Worm (Caenorhabditis elegans) whole organism, young adult: ENCODE measurements around the gene W04G3.7.

Experiments used
- B0261.1 ChIP-seq: sonication (generic microtip); optimal IDR thresholded peaks from 2 replicates; lab custom pipeline; 2016; ENCODE audit warnings: mild to moderate bottlenecking, missing genetic modification characterization, moderate library complexity, missing compliant biosample characterization
- B0336.3 ChIP-seq: fragments of 200-800 bp; sonication (Bioruptor generic); IDR thresholded peaks from 2 replicates; pipeline ENCODE4 v1.3.6; 2022; ENCODE audit warnings: missing genetic modification characterization, missing compliant biosample characterization
- F22D6.2 ChIP-seq: sonication (generic microtip); optimal IDR thresholded peaks from 2 replicates; lab custom pipeline; 2016; ENCODE audit warnings: mild to moderate bottlenecking, missing genetic modification characterization, missing compliant biosample characterization
- F57A8.1 ChIP-seq: fragments of 200-800 bp; sonication (Bioruptor generic); optimal IDR thresholded peaks from 2 replicates; lab custom pipeline; 2018; ENCODE audit warnings: mild to moderate bottlenecking, missing genetic modification characterization, moderate library complexity, missing compliant biosample characterization
- Y79H2A.3 ChIP-seq: fragments of 200-800 bp; sonication (Bioruptor generic); conservative IDR thresholded peaks from 2 replicates; pipeline ENCODE4 v1.3.6; 2022; ENCODE audit warnings: missing genetic modification reagents, missing genetic modification characterization, missing compliant biosample characterization
- akir-1 ChIP-seq: fragments of 200-800 bp; sonication (Bioruptor generic); optimal IDR thresholded peaks from 2 replicates; lab custom pipeline; 2018; ENCODE audit warnings: mild to moderate bottlenecking, missing genetic modification characterization, moderate library complexity, missing compliant biosample characterization
- attf-6 ChIP-seq: fragments of 200-800 bp; sonication (Bioruptor generic); IDR thresholded peaks from 2 replicates; pipeline ENCODE4 v1.3.6; 2022; ENCODE audit warnings: missing genetic modification reagents, missing genetic modification characterization, missing compliant biosample characterization
- die-1 ChIP-seq: sonication (generic microtip); optimal IDR thresholded peaks from 2 replicates; lab custom pipeline; 2016; ENCODE audit warnings: missing genotype, mild to moderate bottlenecking, missing genetic modification characterization, missing compliant biosample characterization
- dox-1 ChIP-seq: fragments of 200-800 bp; sonication (Bioruptor generic); IDR thresholded peaks from 2 replicates; pipeline ENCODE4 v1.3.6; 2022; ENCODE audit warnings: missing genetic modification reagents, missing genetic modification characterization, missing compliant biosample characterization
- egl-18 ChIP-seq: fragments of 200-800 bp; sonication (Bioruptor generic); IDR thresholded peaks from 2 replicates; pipeline ENCODE4 v1.3.6; 2022; ENCODE audit warnings: missing genetic modification reagents, missing genetic modification characterization, missing compliant biosample characterization
- egrh-3 ChIP-seq: fragments of 200-800 bp; sonication (Bioruptor generic); IDR thresholded peaks from 2 replicates; pipeline ENCODE4 v1.3.6; 2022; ENCODE audit warnings: missing genetic modification reagents, missing genetic modification characterization, missing compliant biosample characterization
- ekl-4 ChIP-seq: fragments of 200-800 bp; sonication (Bioruptor generic); IDR thresholded peaks from 2 replicates; pipeline ENCODE4 v1.3.6; 2022; ENCODE audit warnings: missing genetic modification reagents, missing genetic modification characterization, missing compliant biosample characterization
- fkh-3 ChIP-seq: sonication (generic microtip); optimal IDR thresholded peaks from 2 replicates; lab custom pipeline; 2016; ENCODE audit warnings: mild to moderate bottlenecking, missing genetic modification characterization, missing compliant biosample characterization
- hlh-12 ChIP-seq: sonication (generic microtip); optimal IDR thresholded peaks from 2 replicates; lab custom pipeline; 2016; ENCODE audit warnings: missing genetic modification characterization, missing compliant biosample characterization
- let-526 ChIP-seq: fragments of 200-800 bp; sonication (Bioruptor generic); IDR thresholded peaks from 2 replicates; pipeline ENCODE4 v1.3.6; 2022; ENCODE audit warnings: missing genetic modification reagents, missing genetic modification characterization, missing compliant biosample characterization
- lin-35 ChIP-seq, 3 experiments: fragments of 150-350 bp in 2 of 3; sonication (generic microtip) in 1 of 3; optimal IDR thresholded peaks; 2 replicates each; lab custom pipeline; 2014 to 2018; ENCODE audit warnings: missing biosample characterization in 3 of 3, missing genetic modification characterization in 3 of 3, missing genetic modification reagents in 3 of 3
- lin-54 ChIP-seq: fragments of 200-800 bp; sonication (Bioruptor generic); optimal IDR thresholded peaks from 2 replicates; lab custom pipeline; 2018; ENCODE audit warnings: mild to moderate bottlenecking, missing genetic modification characterization, missing compliant biosample characterization
- mcd-1 ChIP-seq: fragments of 200-800 bp; sonication (Bioruptor generic); IDR thresholded peaks from 2 replicates; pipeline ENCODE4 v1.3.6; 2022; ENCODE audit warnings: missing genetic modification reagents, missing genetic modification characterization, missing compliant biosample characterization
- mel-28 ChIP-seq: sonication (generic microtip); optimal IDR thresholded peaks from 2 replicates; lab custom pipeline; 2016; ENCODE audit warnings: borderline replicate concordance, mild to moderate bottlenecking, missing genetic modification characterization, missing compliant biosample characterization
- nfyb-1 ChIP-seq: fragments of 200-800 bp; sonication (Bioruptor generic); IDR thresholded peaks from 2 replicates; pipeline ENCODE4 v1.3.6; 2022; ENCODE audit warnings: missing genetic modification reagents, missing genetic modification characterization, missing compliant biosample characterization
- nhr-120 ChIP-seq: fragments of 200-800 bp; sonication (Bioruptor generic); IDR thresholded peaks from 2 replicates; pipeline ENCODE4 v1.3.6; 2022; ENCODE audit warnings: missing genetic modification characterization, missing compliant biosample characterization
- nhr-80 ChIP-seq: sonication (generic microtip); optimal IDR thresholded peaks from 2 replicates; lab custom pipeline; 2016; ENCODE audit warnings: missing genetic modification characterization, missing compliant biosample characterization
- pbrm-1 ChIP-seq: fragments of 200-800 bp; sonication (Bioruptor generic); IDR thresholded peaks from 2 replicates; pipeline ENCODE4 v1.3.6; 2022; ENCODE audit warnings: missing genetic modification reagents, missing genetic modification characterization, missing compliant biosample characterization
- pha-4 ChIP-seq: fragments of 150-350 bp; sonication (generic microtip); optimal IDR thresholded peaks from 2 replicates; lab custom pipeline; 2014; ENCODE audit warnings: missing biosample characterization, missing genetic modification reagents, missing genetic modification characterization
- rec-8 ChIP-seq, 2 experiments: sonication (generic microtip); optimal IDR thresholded peaks; 2 replicates each; lab custom pipeline; 2016; ENCODE audit warnings: mild to moderate bottlenecking in 2 of 2, missing genetic modification characterization in 2 of 2, missing genetic modification reagents in 2 of 2, missing genotype in 2 of 2, missing biosample characterization in 1 of 2, missing compliant biosample characterization in 1 of 2, moderate library complexity in 1 of 2
- sea-2 ChIP-seq: fragments of 200-800 bp; sonication (Bioruptor generic); IDR thresholded peaks from 2 replicates; pipeline ENCODE4 v1.3.6; 2022; ENCODE audit warnings: missing genetic modification characterization, missing compliant biosample characterization
- snpc-1.1 ChIP-seq: sonication (generic microtip); optimal IDR thresholded peaks from 2 replicates; lab custom pipeline; 2017; ENCODE audit warnings: missing genetic modification characterization, mild to moderate bottlenecking, missing compliant biosample characterization, antibody characterized with exemption, moderate library complexity, missing genotype, missing genetic modification reagents; ENCODE audit not compliant: insufficient read depth
- snpc-1.3 ChIP-seq: sonication (generic microtip); optimal IDR thresholded peaks from 2 replicates; lab custom pipeline; 2017; ENCODE audit warnings: missing genetic modification characterization, mild to moderate bottlenecking, missing compliant biosample characterization, antibody characterized with exemption, moderate library complexity, missing genotype, missing genetic modification reagents; ENCODE audit not compliant: insufficient read depth
- sptf-2 ChIP-seq: fragments of 200-800 bp; sonication (Bioruptor generic); optimal IDR thresholded peaks from 2 replicates; lab custom pipeline; 2018; ENCODE audit warnings: mild to moderate bottlenecking, missing genetic modification characterization, missing compliant biosample characterization
- xnd-1 ChIP-seq: sonication (generic microtip); optimal IDR thresholded peaks from 2 replicates; lab custom pipeline; 2016; ENCODE audit warnings: missing genotype, missing genetic modification reagents, missing genetic modification characterization, missing compliant biosample characterization
- ztf-6 ChIP-seq: fragments of 200-800 bp; sonication (Bioruptor generic); IDR thresholded peaks from 2 replicates; pipeline ENCODE4 v1.3.6; 2022; ENCODE audit warnings: missing genetic modification reagents, missing genetic modification characterization, missing compliant biosample characterization

W04G3.7 gene

DNA sequence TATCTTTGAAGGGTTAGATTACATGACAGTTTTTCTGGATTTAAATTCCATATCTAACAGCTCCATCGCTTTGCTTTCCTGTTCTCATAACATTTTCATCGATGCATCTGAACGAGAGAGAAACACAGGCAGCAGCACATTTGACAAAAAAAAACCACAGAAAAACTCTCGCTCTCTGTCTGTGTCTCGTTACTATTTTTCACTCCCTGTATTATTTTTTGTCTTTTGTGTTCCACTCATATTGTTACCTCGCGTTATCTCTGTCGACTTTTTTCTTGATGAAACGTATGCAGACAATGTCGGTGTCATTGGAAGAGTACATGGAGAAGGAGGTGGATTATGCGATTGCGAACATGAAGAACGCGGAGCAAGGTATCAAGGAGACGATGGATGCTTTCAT, 3.9 kb upstream of the W04G3.7 start, which contains the start of gene W04G3.11:
Gene W04G3.11 (plus strand): TSS at position 244 of the 400 bp plus-strand sequence.
- TF ChIP-seq egl-18 (GFP tag; lab: Robert Waterston, UW) (no peak), nhr-80 (tag; lab: Kevin White, UChicago) (peak; percentile 58)

ce11 chrX:11080170-11080728, 4.8 kb downstream of the W04G3.7 start, which contains the start of gene sulp-7:
sulp-7 (plus strand) TSS chrX:11080678.
- TF ChIP-seq mcd-1 (GFP tag; lab: Robert Waterston, UW) (no peak), nhr-80 (tag; lab: Kevin White, UChicago) (peak; percentile 35)

DNA sequence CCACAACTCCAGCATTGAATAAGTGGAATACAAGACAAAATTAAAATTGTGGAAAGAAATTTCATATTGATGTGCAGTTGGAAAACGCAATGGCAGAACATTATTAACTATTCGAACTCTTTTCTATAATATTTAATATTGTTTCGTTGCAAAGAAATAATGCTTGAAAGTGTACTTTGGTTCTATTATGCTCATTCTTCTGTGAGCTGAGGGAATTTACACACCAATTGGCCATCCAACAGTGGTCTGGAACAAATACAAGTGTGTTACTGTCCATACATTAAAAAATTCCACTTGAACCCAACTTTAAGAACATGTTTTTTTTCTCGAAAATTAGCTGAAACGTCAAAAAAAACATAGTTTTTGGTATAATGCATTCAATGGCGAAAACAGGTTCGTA, 5.4 kb downstream of the W04G3.7 start, which contains the start of gene W04G3.13:
Gene W04G3.13 (minus strand): TSS at position 101 of the 400 bp plus-strand sequence.
- TF ChIP-seq sptf-2 (no peak), akir-1 (GFP tag; lab: Kevin White, UChicago) (no peak), nfyb-1 (GFP tag; lab: Robert Waterston, UW) (no peak), B0261.1 (no peak), egl-18 (GFP tag; lab: Robert Waterston, UW) (no peak), nhr-120 (GFP tag; lab: Robert Waterston, UW) (no peak), attf-6 (GFP tag; lab: Robert Waterston, UW) (no peak), F57A8.1 (no peak)

ce11 chrX:11078150-11078549, 6.9 kb downstream of the W04G3.7 start, which contains the start of gene W04G3.10:
W04G3.10 (minus strand) TSS chrX:11078250.
- TF ChIP-seq ztf-6 (GFP tag; lab: Robert Waterston, UW) (no peak), rec-8 (tag; optimal IDR thresholded peaks at IDR 0.05; lab: Kevin White, UChicago) (no peak)

ce11 chrX:11076491-11076890, 8.6 kb downstream of the W04G3.7 start, which contains the start of gene W04G3.12:
W04G3.12 (minus strand) TSS chrX:11076801.
- TF ChIP-seq fkh-3 (tag; lab: Kevin White, UChicago) (no peak), mel-28 (tag; lab: Kevin White, UChicago) (no peak), rec-8 (tag; optimal IDR thresholded peaks at IDR 0.05; lab: Kevin White, UChicago) (no peak), egrh-3 (GFP tag; lab: Robert Waterston, UW) (no peak), dox-1 (GFP tag; lab: Robert Waterston, UW) (no peak), ekl-4 (GFP tag; lab: Robert Waterston, UW) (no peak), akir-1 (GFP tag; lab: Kevin White, UChicago) (no peak)

- no peak for TF ChIP-seq hlh-12 (tag; lab: Kevin White, UChicago)
- no peak for TF ChIP-seq die-1
- no peak for TF ChIP-seq lin-54 (GFP tag; lab: Kevin White, UChicago)
- TF ChIP-seq let-526 (GFP tag; lab: Robert Waterston, UW): no peak
- TF ChIP-seq B0336.3 (GFP tag; lab: Robert Waterston, UW): no peak
- no peak for TF ChIP-seq pbrm-1 (GFP tag; lab: Robert Waterston, UW)
- no peak for TF ChIP-seq F22D6.2 (tag; lab: Kevin White, UChicago)
- TF ChIP-seq lin-35 (GFP tag; optimal IDR thresholded peaks at IDR 0.05; lab: Kevin White, UChicago): no peak
- no peak for TF ChIP-seq sea-2 (GFP tag; lab: Robert Waterston, UW)
- TF ChIP-seq snpc-1.1 (tag; lab: Kevin White, UChicago): no peak
- TF ChIP-seq pha-4 (tag; lab: Kevin White, UChicago): no peak
- no peak for TF ChIP-seq xnd-1 (tag; lab: Kevin White, UChicago)
- no peak for TF ChIP-seq egrh-3 (GFP tag; lab: Robert Waterston, UW)
- no peak for TF ChIP-seq snpc-1.3 (tag; lab: Kevin White, UChicago)
- no peak for TF ChIP-seq Y79H2A.3 (GFP tag; lab: Robert Waterston, UW)
These were observed 11.7 kb downstream of the W04G3.7 start, which contains the start of gene W04G3.5 for ce11 chrX:11073358-11073757. W04G3.5 (plus strand) TSS chrX:11073658.
